Worm (Caenorhabditis elegans) whole organism, late embryonic: ENCODE results near the gene F09E5.8.

ENCODE experiments used
- C08G9.2 ChIP-seq: sonication (generic microtip); optimal IDR thresholded peaks from 2 replicates; lab custom pipeline; 2016; ENCODE audit warnings: mild to moderate bottlenecking, missing genetic modification characterization, moderate library complexity, missing compliant biosample characterization
- F13H6.1 ChIP-seq: sonication (generic microtip); optimal IDR thresholded peaks from 2 replicates; lab custom pipeline; 2016; ENCODE audit warnings: missing genetic modification characterization, missing compliant biosample characterization
- K02D7.2 ChIP-seq: sonication (generic microtip); optimal IDR thresholded peaks from 2 replicates; lab custom pipeline; 2017; ENCODE audit warnings: mild to moderate bottlenecking, missing genetic modification characterization, missing compliant biosample characterization
- K09A11.1 ChIP-seq: sonication (generic microtip); optimal IDR thresholded peaks from 2 replicates; lab custom pipeline; 2017; ENCODE audit warnings: antibody characterized with exemption, mild to moderate bottlenecking, missing genetic modification characterization, missing compliant biosample characterization; ENCODE audit not compliant: insufficient read depth
- T23F11.4 ChIP-seq: fragments of 200-800 bp; sonication (Bioruptor generic); optimal IDR thresholded peaks from 2 replicates; lab custom pipeline; 2018; ENCODE audit warnings: mild to moderate bottlenecking, missing genetic modification characterization, missing compliant biosample characterization
- Y22D7AL.16 ChIP-seq: sonication (generic microtip); optimal IDR thresholded peaks from 2 replicates; lab custom pipeline; 2016; ENCODE audit warnings: missing genetic modification characterization, missing compliant biosample characterization
- ahr-1 ChIP-seq: sonication (generic microtip); optimal IDR thresholded peaks from 2 replicates; lab custom pipeline; 2016; ENCODE audit warnings: missing genetic modification characterization, missing compliant biosample characterization
- ceh-14 ChIP-seq: sonication (generic microtip); optimal IDR thresholded peaks from 2 replicates; lab custom pipeline; 2016; ENCODE audit warnings: missing genotype, missing genetic modification characterization, missing compliant biosample characterization
- ceh-22 ChIP-seq: sonication (generic microtip); optimal IDR thresholded peaks from 2 replicates; lab custom pipeline; 2017; ENCODE audit warnings: missing biosample characterization, missing genetic modification characterization
- ceh-24 ChIP-seq: sonication (generic microtip); optimal IDR thresholded peaks from 2 replicates; lab custom pipeline; 2016; ENCODE audit warnings: mild to moderate bottlenecking, missing genetic modification characterization, missing compliant biosample characterization
- ceh-30 ChIP-seq: fragments of 150-350 bp; optimal IDR thresholded peaks from 2 replicates; lab custom pipeline; 2014; ENCODE audit warnings: missing biosample characterization, missing genetic modification characterization
- ceh-34 ChIP-seq: sonication (generic microtip); optimal IDR thresholded peaks from 2 replicates; lab custom pipeline; 2016; ENCODE audit warnings: mild to moderate bottlenecking, missing genetic modification characterization, missing compliant biosample characterization
- ceh-45 ChIP-seq: fragments of 200-800 bp; sonication (Bioruptor generic); IDR thresholded peaks from 2 replicates; pipeline ENCODE4 v1.3.6; 2022; ENCODE audit warnings: missing genetic modification reagents, missing genetic modification characterization, missing compliant biosample characterization
- ceh-48 ChIP-seq: sonication (generic microtip); optimal IDR thresholded peaks from 2 replicates; lab custom pipeline; 2016; ENCODE audit warnings: missing genetic modification characterization, inconsistent platforms, missing compliant biosample characterization
- ceh-6 ChIP-seq: fragments of 200-800 bp; sonication (Bioruptor generic); optimal IDR thresholded peaks from 2 replicates; lab custom pipeline; 2018; ENCODE audit warnings: mild to moderate bottlenecking, missing genetic modification characterization, missing compliant biosample characterization
- ceh-9 ChIP-seq: sonication (generic microtip); optimal IDR thresholded peaks from 2 replicates; lab custom pipeline; 2016; ENCODE audit warnings: mild to moderate bottlenecking, missing genetic modification characterization, inconsistent platforms, missing compliant biosample characterization
- che-1 ChIP-seq: sonication (generic microtip); optimal IDR thresholded peaks from 2 replicates; lab custom pipeline; 2016; ENCODE audit warnings: mild to moderate bottlenecking, missing genetic modification characterization, missing compliant biosample characterization
- dve-1 ChIP-seq: sonication (generic microtip); optimal IDR thresholded peaks from 2 replicates; lab custom pipeline; 2017; ENCODE audit warnings: antibody characterized with exemption, mild to moderate bottlenecking, missing genetic modification characterization, missing compliant biosample characterization
- elt-4 ChIP-seq: sonication (generic microtip); optimal IDR thresholded peaks from 2 replicates; lab custom pipeline; 2016; ENCODE audit warnings: missing genetic modification characterization, missing compliant biosample characterization
- ets-4 ChIP-seq: sonication (generic microtip); optimal IDR thresholded peaks from 2 replicates; lab custom pipeline; 2016; ENCODE audit warnings: missing genetic modification characterization, missing compliant biosample characterization
- fax-1 ChIP-seq: sonication (generic microtip); optimal IDR thresholded peaks from 2 replicates; lab custom pipeline; 2016; ENCODE audit warnings: missing genotype, missing genetic modification characterization, missing compliant biosample characterization
- fkh-6 ChIP-seq: sonication (generic microtip); optimal IDR thresholded peaks from 2 replicates; lab custom pipeline; 2016; ENCODE audit warnings: missing genetic modification characterization, missing compliant biosample characterization
- gmeb-2 ChIP-seq: sonication (generic microtip); optimal IDR thresholded peaks from 2 replicates; lab custom pipeline; 2016; ENCODE audit warnings: missing genetic modification characterization, inconsistent platforms, missing compliant biosample characterization
- hlh-15 ChIP-seq: sonication (generic microtip); optimal IDR thresholded peaks from 2 replicates; lab custom pipeline; 2016; ENCODE audit warnings: missing genetic modification characterization, missing compliant biosample characterization
- hlh-30 ChIP-seq: sonication (generic microtip); optimal IDR thresholded peaks from 2 replicates; lab custom pipeline; 2017; ENCODE audit warnings: antibody characterized with exemption, missing genetic modification characterization, missing compliant biosample characterization; ENCODE audit not compliant: insufficient read depth
- hlh-8 ChIP-seq: sonication (generic microtip); optimal IDR thresholded peaks from 2 replicates; lab custom pipeline; 2016; ENCODE audit warnings: missing genotype, missing genetic modification characterization, missing compliant biosample characterization
- lim-6 ChIP-seq: sonication (generic microtip); optimal IDR thresholded peaks from 2 replicates; lab custom pipeline; 2016; ENCODE audit warnings: missing genetic modification characterization, missing compliant biosample characterization
- madf-2 ChIP-seq: sonication (generic microtip); optimal IDR thresholded peaks from 2 replicates; lab custom pipeline; 2017; ENCODE audit warnings: missing genetic modification characterization, missing compliant biosample characterization
- nfya-1 ChIP-seq: sonication (generic microtip); optimal IDR thresholded peaks from 2 replicates; lab custom pipeline; 2017; ENCODE audit warnings: missing genetic modification characterization, mild to moderate bottlenecking, missing compliant biosample characterization, antibody characterized with exemption, moderate library complexity
- nhr-11 ChIP-seq: fragments of 150-350 bp; optimal IDR thresholded peaks from 2 replicates; lab custom pipeline; 2014; ENCODE audit warnings: missing biosample characterization, missing genetic modification characterization
- nhr-232 ChIP-seq: sonication (generic microtip); optimal IDR thresholded peaks from 2 replicates; lab custom pipeline; 2016; ENCODE audit warnings: missing genetic modification characterization, missing compliant biosample characterization
- odd-2 ChIP-seq: sonication (generic microtip); optimal IDR thresholded peaks from 2 replicates; lab custom pipeline; 2017; ENCODE audit warnings: antibody characterized with exemption, mild to moderate bottlenecking, missing genetic modification characterization, missing compliant biosample characterization
- pag-3 ChIP-seq: sonication (generic microtip); optimal IDR thresholded peaks from 2 replicates; lab custom pipeline; 2016; ENCODE audit warnings: missing compliant biosample characterization, missing genetic modification characterization, borderline replicate concordance
- pax-1 ChIP-seq: fragments of 150-350 bp; optimal IDR thresholded peaks from 2 replicates; lab custom pipeline; 2014; ENCODE audit warnings: missing biosample characterization, missing genetic modification characterization
- pha-2 ChIP-seq: sonication (generic microtip); optimal IDR thresholded peaks from 2 replicates; lab custom pipeline; 2017; ENCODE audit warnings: mild to moderate bottlenecking, missing genetic modification characterization, missing compliant biosample characterization
- pha-4 ChIP-seq: fragments of 150-350 bp; optimal IDR thresholded peaks from 2 replicates; lab custom pipeline; 2018; ENCODE audit warnings: missing biosample characterization, missing genetic modification reagents, missing genetic modification characterization
- pros-1 ChIP-seq: fragments of 150-350 bp; optimal IDR thresholded peaks from 2 replicates; lab custom pipeline; 2014; ENCODE audit warnings: missing biosample characterization, missing genetic modification reagents, missing genetic modification characterization
- rnt-1 ChIP-seq: sonication (generic microtip); optimal IDR thresholded peaks from 2 replicates; lab custom pipeline; 2016; ENCODE audit warnings: missing genetic modification characterization, missing compliant biosample characterization
- sdc-2 ChIP-seq: sonication (generic microtip); optimal IDR thresholded peaks from 2 replicates; lab custom pipeline; 2016; ENCODE audit warnings: missing genotype, missing genetic modification characterization, missing compliant biosample characterization
- sox-2 ChIP-seq: fragments of 200-800 bp; sonication (Bioruptor generic); IDR thresholded peaks from 2 replicates; pipeline ENCODE4 v1.3.6; 2022; ENCODE audit warnings: missing genetic modification reagents, missing genetic modification characterization, missing compliant biosample characterization
- sox-4 ChIP-seq: sonication (generic microtip); optimal IDR thresholded peaks from 2 replicates; lab custom pipeline; 2017; ENCODE audit warnings: mild to moderate bottlenecking, missing genetic modification characterization, inconsistent platforms, missing compliant biosample characterization
- unc-3 ChIP-seq, 2 experiments: fragments of 200-800 bp in 1 of 2; sonication (Bioruptor generic) in 1 of 2; sonication (generic microtip) in 1 of 2; conservative IDR thresholded peaks in 1 of 2; optimal IDR thresholded peaks in 1 of 2; 2 replicates each; pipeline versions ENCODE4 v1.3.6 to Lab custom; 2016 to 2022; ENCODE audit warnings: missing compliant biosample characterization in 2 of 2, missing genetic modification characterization in 2 of 2, missing genetic modification reagents in 1 of 2
- unc-55 ChIP-seq: sonication (generic microtip); optimal IDR thresholded peaks from 2 replicates; lab custom pipeline; 2017; ENCODE audit warnings: missing biosample characterization, missing genetic modification reagents, missing genetic modification characterization
- zip-5 ChIP-seq: sonication (generic microtip); optimal IDR thresholded peaks from 2 replicates; lab custom pipeline; 2016; ENCODE audit warnings: missing genetic modification characterization, missing compliant biosample characterization

F09E5.8 gene

ce11 chrII:5358137-5358745, 7.8 kb downstream of the F09E5.8 start, which contains the start of the genes F09E5.11 and bmy-1 (continued):
- TF ChIP-seq sdc-2 (tag; lab: Kevin White, UChicago) (peak; percentile 40), pag-3 (tag; lab: Kevin White, UChicago) (no peak), nfya-1 (tag; lab: Kevin White, UChicago) (peak; percentile 53), T23F11.4 (GFP tag; lab: Kevin White, UChicago) (no peak), Y22D7AL.16 (tag; lab: Kevin White, UChicago) (no peak), sox-2 (GFP tag; lab: Robert Waterston, UW) (no peak), F13H6.1 (tag; lab: Kevin White, UChicago) (peak; percentile 27), K09A11.1 (tag; lab: Kevin White, UChicago) (no peak), hlh-15 (tag; lab: Kevin White, UChicago) (peak; percentile 27), pha-2 (no peak), ceh-6 (GFP tag; lab: Kevin White, UChicago) (no peak), zip-5 (tag; lab: Kevin White, UChicago) (peak; percentile 77), fkh-6 (peak; percentile 67), pros-1 (tag; lab: Kevin White, UChicago) (no peak), ets-4 (tag; lab: Kevin White, UChicago) (peak; percentile 94), C08G9.2 (tag; lab: Kevin White, UChicago) (peak; percentile 95), pax-1 (no peak), ceh-22 (tag; lab: Kevin White, UChicago) (no peak), ahr-1 (peak; percentile 43), fax-1 (tag; lab: Kevin White, UChicago) (peak; percentile 61), ceh-45 (GFP tag; lab: Robert Waterston, UW) (no peak), nhr-11 (tag; lab: Kevin White, UChicago) (no peak), K02D7.2 (tag; lab: Kevin White, UChicago) (no peak), elt-4 (tag; lab: Kevin White, UChicago) (no peak), madf-2 (tag; lab: Kevin White, UChicago) (peak; percentile 64), dve-1 (tag; lab: Kevin White, UChicago) (no peak), ceh-9 (tag; lab: Kevin White, UChicago) (no peak), nhr-232 (tag; lab: Kevin White, UChicago) (no peak), unc-3 (GFP tag; conservative IDR thresholded peaks at IDR 0.05; lab: Robert Waterston, UW) (no peak), unc-3 (tag; optimal IDR thresholded peaks at IDR 0.05; lab: Kevin White, UChicago) (peak; percentile 28), ceh-48 (peak; percentile 10), odd-2 (tag; lab: Kevin White, UChicago) (no peak), ceh-24 (tag; lab: Kevin White, UChicago) (no peak), ceh-34 (tag; lab: Kevin White, UChicago) (peak; percentile 62), lim-6 (tag; lab: Kevin White, UChicago) (peak; percentile 85)

ce11 chrII:5359252-5359651, 8.8 kb downstream of the F09E5.8 start, which contains the start of gene sec-6:
sec-6 (plus strand) TSS chrII:5359552.
- no peak for TF ChIP-seq rnt-1 (tag; lab: Kevin White, UChicago)
- TF ChIP-seq che-1 (tag; lab: Kevin White, UChicago) = no peak
- TF ChIP-seq unc-55 (GFP tag; lab: Kevin White, UChicago) = no peak
- TF ChIP-seq K09A11.1 (tag; lab: Kevin White, UChicago) = no peak
- no peak for TF ChIP-seq pros-1 (tag; lab: Kevin White, UChicago)

- TF ChIP-seq ceh-14 (tag; lab: Kevin White, UChicago) (no peak), hlh-30 (tag; lab: Kevin White, UChicago) (no peak), ceh-24 (tag; lab: Kevin White, UChicago) (no peak), sox-4 (tag; lab: Kevin White, UChicago) (no peak), ceh-22 (tag; lab: Kevin White, UChicago) (no peak), ceh-6 (GFP tag; lab: Kevin White, UChicago) (no peak), gmeb-2 (tag; lab: Kevin White, UChicago) (no peak), ceh-30 (tag; lab: Kevin White, UChicago) (no peak), fkh-6 (no peak), pha-4 (tag; lab: Kevin White, UChicago) (no peak), sdc-2 (tag; lab: Kevin White, UChicago) (no peak), hlh-8 (tag; lab: Kevin White, UChicago) (no peak), nhr-11 (tag; lab: Kevin White, UChicago) (no peak), lim-6 (tag; lab: Kevin White, UChicago) (no peak), ceh-9 (tag; lab: Kevin White, UChicago) (no peak)
Observed at ce11 chrII:5364516-5364915, 14.0 kb downstream of the F09E5.8 start.
